Worm (Caenorhabditis elegans) whole organism, early embryonic: ENCODE results near the gene M02D8.6.

Experiments
- F13C5.2 ChIP-seq: sonication (generic microtip); optimal IDR thresholded peaks from 2 replicates; lab custom pipeline; 2017; ENCODE audit warnings: mild to moderate bottlenecking, missing genetic modification characterization, inconsistent platforms, missing compliant biosample characterization
- ama-1 ChIP-seq: fragments of 150-350 bp; optimal IDR thresholded peaks from 2 replicates; lab custom pipeline; 2014
- ceh-13 ChIP-seq: fragments of 200-800 bp; sonication (Bioruptor generic); optimal IDR thresholded peaks from 2 replicates; lab custom pipeline; 2018; ENCODE audit warnings: mild to moderate bottlenecking, missing genetic modification characterization, missing compliant biosample characterization
- ceh-36 ChIP-seq: sonication (generic microtip); optimal IDR thresholded peaks from 2 replicates; lab custom pipeline; 2016; ENCODE audit warnings: missing genetic modification characterization, inconsistent platforms, missing compliant biosample characterization
- flt-1 ChIP-seq: fragments of 200-800 bp; sonication (Bioruptor generic); IDR thresholded peaks from 2 replicates; pipeline ENCODE4 v1.3.6; 2022; ENCODE audit warnings: missing genetic modification characterization, missing compliant biosample characterization
- hmbx-1 ChIP-seq: sonication (generic microtip); optimal IDR thresholded peaks from 2 replicates; lab custom pipeline; 2016; ENCODE audit warnings: mild to moderate bottlenecking, missing genetic modification characterization, missing compliant biosample characterization
- hnd-1 ChIP-seq: sonication (generic microtip); optimal IDR thresholded peaks from 2 replicates; lab custom pipeline; 2016; ENCODE audit warnings: missing genetic modification characterization, missing compliant biosample characterization
- scrt-1 ChIP-seq: fragments of 200-800 bp; sonication (Bioruptor generic); IDR thresholded peaks from 2 replicates; pipeline ENCODE4 v1.3.6; 2022; ENCODE audit warnings: missing genetic modification characterization, missing compliant biosample characterization
- sea-1 ChIP-seq: fragments of 200-800 bp; sonication (Bioruptor generic); conservative IDR thresholded peaks from 2 replicates; pipeline ENCODE4 v1.3.6; 2022; ENCODE audit warnings: missing genetic modification characterization, missing compliant biosample characterization
- tbx-11 ChIP-seq: fragments of 200-800 bp; sonication (Bioruptor generic); IDR thresholded peaks from 2 replicates; pipeline ENCODE4 v1.3.6; 2022; ENCODE audit warnings: missing genetic modification characterization, missing compliant biosample characterization
- tbx-37 ChIP-seq: fragments of 200-800 bp; sonication (Bioruptor generic); conservative IDR thresholded peaks from 2 replicates; pipeline ENCODE4 v1.3.6; 2022; ENCODE audit warnings: missing genetic modification reagents, missing genetic modification characterization, missing compliant biosample characterization
- tra-4 ChIP-seq: sonication (generic microtip); optimal IDR thresholded peaks from 2 replicates; lab custom pipeline; 2017; ENCODE audit warnings: missing genetic modification characterization, missing compliant biosample characterization

DNA sequence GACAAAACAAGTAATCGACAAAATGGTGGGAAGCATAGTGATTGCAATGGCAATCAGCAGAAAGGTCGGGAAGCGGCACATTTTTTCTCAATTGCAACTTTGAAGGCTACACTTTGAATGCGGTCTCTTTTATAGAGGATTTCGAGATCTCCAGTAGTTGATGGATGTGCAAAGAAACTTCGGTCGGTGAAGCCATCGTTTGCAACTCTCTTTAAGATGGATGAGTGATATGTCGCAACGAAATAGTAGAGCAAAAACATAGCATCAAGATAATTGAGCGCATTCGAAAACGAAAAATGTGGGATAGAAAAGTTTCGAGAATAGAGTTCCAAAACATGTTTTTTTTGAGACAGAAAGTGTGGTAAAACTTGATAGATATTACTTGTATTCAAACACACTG lies 4.4 kb downstream of the M02D8.6 start, which contains the start of gene EGAP4.1:
- TF ChIP-seq tbx-37 (GFP tag; lab: Robert Waterston, UW): no peak
- TF ChIP-seq flt-1 (GFP tag; lab: Robert Waterston, UW): no peak
- TF ChIP-seq scrt-1 (GFP tag; lab: Robert Waterston, UW): no peak
- no peak for TF ChIP-seq sea-1 (GFP tag; lab: Robert Waterston, UW)
- no peak for TF ChIP-seq hnd-1
- no peak for TF ChIP-seq tbx-11 (GFP tag; lab: Robert Waterston, UW)
- no peak for TF ChIP-seq ceh-36 (tag; lab: Kevin White, UChicago)
- TF ChIP-seq ama-1 (lab: Kevin White, UChicago): no peak
- no peak for TF ChIP-seq hmbx-1
- TF ChIP-seq ceh-13: no peak
- no peak for TF ChIP-seq F13C5.2
- TF ChIP-seq tra-4 (tag; lab: Kevin White, UChicago): no peak
